Worm (Caenorhabditis elegans) whole organism, early embryonic: ENCODE results near the gene srw-51.

ENCODE experiments used
- B0310.2 ChIP-seq: sonication (generic microtip); optimal IDR thresholded peaks from 2 replicates; lab custom pipeline; 2016; ENCODE audit warnings: mild to moderate bottlenecking, missing genetic modification characterization, missing compliant biosample characterization
- F13C5.2 ChIP-seq: sonication (generic microtip); optimal IDR thresholded peaks from 2 replicates; lab custom pipeline; 2017; ENCODE audit warnings: mild to moderate bottlenecking, missing genetic modification characterization, inconsistent platforms, missing compliant biosample characterization
- aly-1 ChIP-seq: sonication (generic microtip); optimal IDR thresholded peaks from 2 replicates; lab custom pipeline; 2016; ENCODE audit warnings: missing genetic modification characterization, missing compliant biosample characterization
- ama-1 ChIP-seq: fragments of 150-350 bp; optimal IDR thresholded peaks from 2 replicates; lab custom pipeline; 2014
- ceh-13 ChIP-seq: fragments of 200-800 bp; sonication (Bioruptor generic); optimal IDR thresholded peaks from 2 replicates; lab custom pipeline; 2018; ENCODE audit warnings: mild to moderate bottlenecking, missing genetic modification characterization, missing compliant biosample characterization
- ceh-36 ChIP-seq: sonication (generic microtip); optimal IDR thresholded peaks from 2 replicates; lab custom pipeline; 2016; ENCODE audit warnings: missing genetic modification characterization, inconsistent platforms, missing compliant biosample characterization
- ets-7 ChIP-seq: sonication (generic microtip); optimal IDR thresholded peaks from 2 replicates; lab custom pipeline; 2016; ENCODE audit warnings: missing genotype, missing genetic modification characterization, missing compliant biosample characterization
- flt-1 ChIP-seq: fragments of 200-800 bp; sonication (Bioruptor generic); IDR thresholded peaks from 2 replicates; pipeline ENCODE4 v1.3.6; 2022; ENCODE audit warnings: missing genetic modification characterization, missing compliant biosample characterization
- hmbx-1 ChIP-seq: sonication (generic microtip); optimal IDR thresholded peaks from 2 replicates; lab custom pipeline; 2016; ENCODE audit warnings: mild to moderate bottlenecking, missing genetic modification characterization, missing compliant biosample characterization
- hmg-4 ChIP-seq: fragments of 200-800 bp; sonication (Bioruptor generic); optimal IDR thresholded peaks from 2 replicates; lab custom pipeline; 2018; ENCODE audit warnings: mild to moderate bottlenecking, missing genetic modification characterization, missing compliant biosample characterization
- hnd-1 ChIP-seq: sonication (generic microtip); optimal IDR thresholded peaks from 2 replicates; lab custom pipeline; 2016; ENCODE audit warnings: missing genetic modification characterization, missing compliant biosample characterization
- pes-1 ChIP-seq: fragments of 200-800 bp; sonication (Bioruptor generic); IDR thresholded peaks from 2 replicates; pipeline ENCODE4 v1.3.6; 2022; ENCODE audit warnings: missing genetic modification reagents, missing genetic modification characterization, missing compliant biosample characterization
- scrt-1 ChIP-seq: fragments of 200-800 bp; sonication (Bioruptor generic); IDR thresholded peaks from 2 replicates; pipeline ENCODE4 v1.3.6; 2022; ENCODE audit warnings: missing genetic modification characterization, missing compliant biosample characterization
- sea-1 ChIP-seq: fragments of 200-800 bp; sonication (Bioruptor generic); conservative IDR thresholded peaks from 2 replicates; pipeline ENCODE4 v1.3.6; 2022; ENCODE audit warnings: missing genetic modification characterization, missing compliant biosample characterization
- tbx-11 ChIP-seq: fragments of 200-800 bp; sonication (Bioruptor generic); IDR thresholded peaks from 2 replicates; pipeline ENCODE4 v1.3.6; 2022; ENCODE audit warnings: missing genetic modification characterization, missing compliant biosample characterization
- tbx-37 ChIP-seq: fragments of 200-800 bp; sonication (Bioruptor generic); conservative IDR thresholded peaks from 2 replicates; pipeline ENCODE4 v1.3.6; 2022; ENCODE audit warnings: missing genetic modification reagents, missing genetic modification characterization, missing compliant biosample characterization
- tra-4 ChIP-seq: sonication (generic microtip); optimal IDR thresholded peaks from 2 replicates; lab custom pipeline; 2017; ENCODE audit warnings: missing genetic modification characterization, missing compliant biosample characterization

srw-51 gene

ce11 chrV:17201847-17202246 is 31.1 kb upstream of the srw-51 start, which contains the start of gene Y68A4A.10:
Y68A4A.10 (plus strand) TSS chrV:17202147.
- TF ChIP-seq sea-1 (GFP tag; lab: Robert Waterston, UW) (no peak), B0310.2 (tag; lab: Kevin White, UChicago) (no peak), hmbx-1 (tag; lab: Kevin White, UChicago) (no peak), hnd-1 (tag; lab: Kevin White, UChicago) (no peak), tbx-37 (GFP tag; lab: Robert Waterston, UW) (no peak), aly-1 (tag; lab: Kevin White, UChicago) (no peak), tra-4 (tag; lab: Kevin White, UChicago) (no peak), pes-1 (GFP tag; lab: Robert Waterston, UW) (no peak)

DNA sequence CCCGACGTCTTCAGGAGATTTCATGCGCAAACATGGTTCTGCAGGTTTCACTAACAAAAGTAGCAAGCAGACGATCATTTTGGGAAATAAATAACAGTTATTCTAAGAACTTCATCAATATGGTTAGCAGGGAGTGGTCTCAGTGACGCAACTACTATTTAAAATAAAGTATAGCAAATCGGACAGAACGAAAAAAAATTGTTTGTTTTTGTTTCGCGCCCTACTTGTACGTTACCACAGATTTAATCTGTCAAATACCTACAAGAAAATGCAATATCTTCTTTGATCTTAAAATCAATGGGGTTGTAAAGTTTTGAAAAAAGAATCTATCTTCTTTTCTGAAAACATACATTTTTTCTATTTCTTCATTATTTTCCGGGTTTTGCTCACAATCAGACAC is 28.2 kb upstream of the srw-51 start, which contains the start of gene srz-96:
Gene srz-96, plus strand, starts transcription at position 301 of the 400 bp plus-strand sequence.
- TF ChIP-seq ets-7 (tag; lab: Kevin White, UChicago) = no peak
- TF ChIP-seq tbx-37 (GFP tag; lab: Robert Waterston, UW) = no peak

DNA sequence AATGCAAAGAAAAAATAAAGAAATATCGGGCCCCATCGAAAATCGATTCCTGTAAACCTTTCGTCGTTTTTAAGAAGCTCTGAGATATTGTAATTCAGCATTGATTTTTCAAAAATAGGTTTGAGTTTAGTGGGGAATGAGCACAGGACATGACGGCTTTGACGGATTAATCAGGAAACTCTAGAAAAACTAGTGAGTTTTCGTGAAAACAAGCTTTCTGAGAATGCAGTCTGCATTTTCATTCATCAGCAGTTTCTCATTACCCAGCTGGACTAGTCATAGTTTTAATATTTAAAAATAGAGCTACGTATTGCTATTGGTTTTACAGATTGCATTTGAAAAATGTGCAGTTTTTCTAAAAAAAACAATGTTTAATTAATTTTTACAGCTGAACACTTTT is 21.5 kb upstream of the srw-51 start, which contains the start of gene srz-47:
Gene srz-47, minus strand, starts transcription at position 101 of the 400 bp plus-strand sequence.
- TF ChIP-seq ceh-36 (tag; lab: Kevin White, UChicago) (no peak), tbx-37 (GFP tag; lab: Robert Waterston, UW) (no peak), scrt-1 (no peak), ets-7 (tag; lab: Kevin White, UChicago) (no peak)

- no peak for TF ChIP-seq ceh-13 (GFP tag; lab: Kevin White, UChicago)
- TF ChIP-seq ama-1 (lab: Kevin White, UChicago) = no peak
- TF ChIP-seq pes-1 (GFP tag; lab: Robert Waterston, UW) = no peak
- TF ChIP-seq hmbx-1 (tag; lab: Kevin White, UChicago) = no peak
- TF ChIP-seq hmg-4 (GFP tag; lab: Kevin White, UChicago) = no peak
These were observed 19.7 kb upstream of the srw-51 start, which contains the start of gene str-199 for ce11 chrV:17190399-17190798. str-199 (minus strand) TSS chrV:17190499.

DNA sequence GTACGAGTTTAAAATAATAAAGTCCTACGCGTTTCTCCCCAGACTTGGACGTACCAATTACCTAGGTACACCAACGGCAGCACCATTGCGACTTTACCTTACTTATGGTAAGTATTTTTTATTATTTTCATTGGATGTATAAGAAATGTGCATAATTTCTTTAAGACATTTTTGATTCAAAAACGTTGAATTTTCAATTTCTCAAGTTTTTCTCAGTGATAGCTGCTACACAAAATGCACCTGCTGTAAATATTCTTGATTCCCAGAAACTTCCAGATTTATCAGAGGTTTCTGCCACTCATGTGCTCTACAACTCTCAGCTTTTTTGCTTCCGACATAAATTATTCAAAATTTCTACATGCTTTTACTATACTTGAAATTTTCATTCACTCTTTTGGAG is 11.3 kb upstream of the srw-51 start, which contains the start of gene srh-159:
Gene srh-159, plus strand, starts transcription at position 301 of the 400 bp plus-strand sequence.
- no peak for TF ChIP-seq sea-1 (GFP tag; lab: Robert Waterston, UW)
- no peak for TF ChIP-seq pes-1 (GFP tag; lab: Robert Waterston, UW)
- TF ChIP-seq tbx-11 = no peak
- TF ChIP-seq scrt-1 = no peak
- TF ChIP-seq flt-1 (GFP tag; lab: Robert Waterston, UW) = no peak
- TF ChIP-seq ama-1 (lab: Kevin White, UChicago) = no peak
- TF ChIP-seq aly-1 (tag; lab: Kevin White, UChicago) = no peak
- TF ChIP-seq hmbx-1 (tag; lab: Kevin White, UChicago) = no peak
- TF ChIP-seq hnd-1 (tag; lab: Kevin White, UChicago) = no peak
- TF ChIP-seq tra-4 (tag; lab: Kevin White, UChicago) = no peak

ce11 chrV:17178457-17178856 is 7.7 kb upstream of the srw-51 start, which contains the start of gene srh-174:
srh-174 (plus strand) TSS chrV:17178757.
- TF ChIP-seq ets-7 (tag; lab: Kevin White, UChicago) (no peak), sea-1 (GFP tag; lab: Robert Waterston, UW) (no peak), F13C5.2 (no peak), hmg-4 (GFP tag; lab: Kevin White, UChicago) (no peak), B0310.2 (tag; lab: Kevin White, UChicago) (no peak), tra-4 (tag; lab: Kevin White, UChicago) (no peak), ceh-36 (tag; lab: Kevin White, UChicago) (no peak), ceh-13 (GFP tag; lab: Kevin White, UChicago) (no peak)

DNA sequence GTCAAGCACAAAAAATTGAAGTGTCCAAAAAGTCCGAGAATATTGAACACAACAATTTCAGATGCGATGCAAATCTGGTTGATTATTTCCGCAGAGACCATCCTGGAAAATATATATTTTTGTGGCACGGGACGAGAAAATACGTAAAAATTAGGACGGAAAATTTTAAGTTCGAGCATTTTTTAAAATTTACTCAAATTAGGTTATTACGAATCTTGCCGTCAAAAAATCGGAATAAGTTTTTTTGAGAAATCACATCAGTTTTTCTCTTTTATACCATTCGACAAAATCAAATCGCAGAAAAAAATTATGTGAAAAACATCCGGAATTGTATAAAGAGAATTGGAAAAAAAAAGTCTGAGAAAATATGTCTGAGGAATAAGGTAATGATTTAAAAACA is 7.2 kb upstream of the srw-51 start, which contains the start of gene srsx-1:
Gene srsx-1, minus strand, starts transcription at position 101 of the 400 bp plus-strand sequence.
- no peak for TF ChIP-seq hnd-1 (tag; lab: Kevin White, UChicago)
- TF ChIP-seq ceh-13 (GFP tag; lab: Kevin White, UChicago) = no peak
- TF ChIP-seq scrt-1 = no peak
- TF ChIP-seq hmg-4 (GFP tag; lab: Kevin White, UChicago) = no peak
- no peak for TF ChIP-seq tbx-11
- TF ChIP-seq F13C5.2 = no peak

ce11 chrV:17173738-17174137 is 3.0 kb upstream of the srw-51 start, which contains the start of gene srbc-25:
srbc-25 (plus strand) TSS chrV:17174038.
- TF ChIP-seq scrt-1 (no peak), ceh-36 (tag; lab: Kevin White, UChicago) (no peak), hnd-1 (tag; lab: Kevin White, UChicago) (no peak), ama-1 (lab: Kevin White, UChicago) (no peak), tra-4 (tag; lab: Kevin White, UChicago) (no peak), sea-1 (GFP tag; lab: Robert Waterston, UW) (no peak), tbx-37 (GFP tag; lab: Robert Waterston, UW) (no peak), ceh-13 (GFP tag; lab: Kevin White, UChicago) (no peak), B0310.2 (tag; lab: Kevin White, UChicago) (no peak), hmbx-1 (tag; lab: Kevin White, UChicago) (no peak), aly-1 (tag; lab: Kevin White, UChicago) (no peak), ets-7 (tag; lab: Kevin White, UChicago) (no peak), pes-1 (GFP tag; lab: Robert Waterston, UW) (no peak), F13C5.2 (no peak), tbx-11 (no peak), hmg-4 (GFP tag; lab: Kevin White, UChicago) (no peak)
